Worm (Caenorhabditis elegans) whole organism, early embryonic: ENCODE results near the gene hacl-1.

ENCODE experiments used
- B0310.2 ChIP-seq: sonication (generic microtip); optimal IDR thresholded peaks from 2 replicates; lab custom pipeline; 2016; ENCODE audit warnings: mild to moderate bottlenecking, missing genetic modification characterization, missing compliant biosample characterization
- F13C5.2 ChIP-seq: sonication (generic microtip); optimal IDR thresholded peaks from 2 replicates; lab custom pipeline; 2017; ENCODE audit warnings: mild to moderate bottlenecking, missing genetic modification characterization, inconsistent platforms, missing compliant biosample characterization
- aly-1 ChIP-seq: sonication (generic microtip); optimal IDR thresholded peaks from 2 replicates; lab custom pipeline; 2016; ENCODE audit warnings: missing genetic modification characterization, missing compliant biosample characterization
- ama-1 ChIP-seq: fragments of 150-350 bp; optimal IDR thresholded peaks from 2 replicates; lab custom pipeline; 2014
- ceh-13 ChIP-seq: fragments of 200-800 bp; sonication (Bioruptor generic); optimal IDR thresholded peaks from 2 replicates; lab custom pipeline; 2018; ENCODE audit warnings: mild to moderate bottlenecking, missing genetic modification characterization, missing compliant biosample characterization
- ceh-36 ChIP-seq: sonication (generic microtip); optimal IDR thresholded peaks from 2 replicates; lab custom pipeline; 2016; ENCODE audit warnings: missing genetic modification characterization, inconsistent platforms, missing compliant biosample characterization
- ets-7 ChIP-seq: sonication (generic microtip); optimal IDR thresholded peaks from 2 replicates; lab custom pipeline; 2016; ENCODE audit warnings: missing genotype, missing genetic modification characterization, missing compliant biosample characterization
- flt-1 ChIP-seq: fragments of 200-800 bp; sonication (Bioruptor generic); IDR thresholded peaks from 2 replicates; pipeline ENCODE4 v1.3.6; 2022; ENCODE audit warnings: missing genetic modification characterization, missing compliant biosample characterization
- hmbx-1 ChIP-seq: sonication (generic microtip); optimal IDR thresholded peaks from 2 replicates; lab custom pipeline; 2016; ENCODE audit warnings: mild to moderate bottlenecking, missing genetic modification characterization, missing compliant biosample characterization
- hmg-4 ChIP-seq: fragments of 200-800 bp; sonication (Bioruptor generic); optimal IDR thresholded peaks from 2 replicates; lab custom pipeline; 2018; ENCODE audit warnings: mild to moderate bottlenecking, missing genetic modification characterization, missing compliant biosample characterization
- hnd-1 ChIP-seq: sonication (generic microtip); optimal IDR thresholded peaks from 2 replicates; lab custom pipeline; 2016; ENCODE audit warnings: missing genetic modification characterization, missing compliant biosample characterization
- pes-1 ChIP-seq: fragments of 200-800 bp; sonication (Bioruptor generic); IDR thresholded peaks from 2 replicates; pipeline ENCODE4 v1.3.6; 2022; ENCODE audit warnings: missing genetic modification reagents, missing genetic modification characterization, missing compliant biosample characterization
- scrt-1 ChIP-seq: fragments of 200-800 bp; sonication (Bioruptor generic); IDR thresholded peaks from 2 replicates; pipeline ENCODE4 v1.3.6; 2022; ENCODE audit warnings: missing genetic modification characterization, missing compliant biosample characterization
- sea-1 ChIP-seq: fragments of 200-800 bp; sonication (Bioruptor generic); conservative IDR thresholded peaks from 2 replicates; pipeline ENCODE4 v1.3.6; 2022; ENCODE audit warnings: missing genetic modification characterization, missing compliant biosample characterization
- tbx-11 ChIP-seq: fragments of 200-800 bp; sonication (Bioruptor generic); IDR thresholded peaks from 2 replicates; pipeline ENCODE4 v1.3.6; 2022; ENCODE audit warnings: missing genetic modification characterization, missing compliant biosample characterization
- tbx-37 ChIP-seq: fragments of 200-800 bp; sonication (Bioruptor generic); conservative IDR thresholded peaks from 2 replicates; pipeline ENCODE4 v1.3.6; 2022; ENCODE audit warnings: missing genetic modification reagents, missing genetic modification characterization, missing compliant biosample characterization
- tra-4 ChIP-seq: sonication (generic microtip); optimal IDR thresholded peaks from 2 replicates; lab custom pipeline; 2017; ENCODE audit warnings: missing genetic modification characterization, missing compliant biosample characterization

The hacl-1 gene

ce11 chrII:11464427-11464944, 28.3 kb downstream of the hacl-1 start, which contains the start of the genes aars-1 and rga-1:
Gene aars-1, minus strand, starts transcription at chrII:11464497.
Gene rga-1, plus strand, starts transcription at chrII:11464894.
- TF ChIP-seq ets-7 = peak; percentile 61
- TF ChIP-seq ama-1 = no peak
- TF ChIP-seq F13C5.2 = peak; percentile 27
- TF ChIP-seq tra-4 = no peak

DNA sequence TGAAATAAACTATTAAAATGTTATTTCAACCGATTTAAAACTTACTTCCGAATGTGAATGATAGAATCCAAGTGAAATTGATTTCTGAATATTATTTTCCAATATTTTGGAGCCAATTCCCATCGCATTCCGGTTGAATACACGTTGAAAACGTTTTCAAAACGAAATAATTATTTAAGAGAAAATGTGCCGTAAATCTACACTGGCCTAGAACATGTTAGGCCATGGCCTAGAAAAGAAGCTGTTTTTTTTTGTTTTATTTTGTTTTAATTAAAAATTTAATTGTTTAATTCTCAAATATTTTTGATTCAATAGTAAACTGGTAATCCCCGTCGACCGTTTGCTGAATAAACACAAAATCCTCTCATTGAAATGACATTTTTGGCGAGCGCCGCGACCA, 28.9 kb downstream of the hacl-1 start:
- TF ChIP-seq sea-1 (GFP tag; lab: Robert Waterston, UW) = no peak
- no peak for TF ChIP-seq pes-1 (GFP tag; lab: Robert Waterston, UW)
- TF ChIP-seq tbx-11 (GFP tag; lab: Robert Waterston, UW) = no peak
- TF ChIP-seq F13C5.2 = no peak
- no peak for TF ChIP-seq hmg-4 (GFP tag; lab: Kevin White, UChicago)
- TF ChIP-seq scrt-1 = no peak
- TF ChIP-seq ets-7 = no peak
- TF ChIP-seq flt-1 (GFP tag; lab: Robert Waterston, UW) = no peak
- TF ChIP-seq hnd-1 (tag; lab: Kevin White, UChicago) = no peak
- TF ChIP-seq aly-1 = no peak
- TF ChIP-seq tra-4 = no peak
- TF ChIP-seq ama-1 = no peak

DNA sequence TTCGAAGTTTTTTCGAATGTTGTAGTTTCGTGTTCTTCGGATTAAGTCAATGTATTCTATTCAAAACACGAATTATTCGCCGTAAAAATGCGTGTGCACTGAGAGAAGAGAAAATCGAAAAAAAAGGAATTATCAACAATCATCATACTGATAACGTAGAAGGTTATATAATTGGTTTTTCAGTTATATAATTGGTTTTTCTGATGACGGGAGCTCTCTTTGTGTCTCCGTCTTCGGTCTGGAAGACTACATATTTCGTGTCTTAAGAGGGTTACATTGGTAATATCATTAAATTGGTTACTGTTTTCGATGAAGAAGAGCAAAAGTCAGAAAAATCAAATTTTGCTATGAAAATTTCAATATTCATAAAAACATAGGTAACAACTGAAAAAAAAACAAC, 32.9 kb downstream of the hacl-1 start:
- TF ChIP-seq ceh-36 (tag; lab: Kevin White, UChicago) (no peak), ama-1 (no peak), tbx-11 (GFP tag; lab: Robert Waterston, UW) (no peak), B0310.2 (tag; lab: Kevin White, UChicago) (no peak), pes-1 (GFP tag; lab: Robert Waterston, UW) (no peak), flt-1 (GFP tag; lab: Robert Waterston, UW) (no peak), F13C5.2 (no peak), aly-1 (no peak), hnd-1 (tag; lab: Kevin White, UChicago) (no peak), ets-7 (no peak), tra-4 (no peak), sea-1 (GFP tag; lab: Robert Waterston, UW) (no peak), tbx-37 (GFP tag; lab: Robert Waterston, UW) (no peak), hmg-4 (GFP tag; lab: Kevin White, UChicago) (no peak), scrt-1 (no peak), ceh-13 (no peak), hmbx-1 (no peak)

- no peak for TF ChIP-seq ceh-13
- no peak for TF ChIP-seq hmg-4 (GFP tag; lab: Kevin White, UChicago)
- TF ChIP-seq hnd-1 (tag; lab: Kevin White, UChicago) = no peak
- TF ChIP-seq tra-4 = no peak
- no peak for TF ChIP-seq tbx-11 (GFP tag; lab: Robert Waterston, UW)
Measured at ce11 chrII:11455715-11456114, 37.0 kb downstream of the hacl-1 start.

DNA sequence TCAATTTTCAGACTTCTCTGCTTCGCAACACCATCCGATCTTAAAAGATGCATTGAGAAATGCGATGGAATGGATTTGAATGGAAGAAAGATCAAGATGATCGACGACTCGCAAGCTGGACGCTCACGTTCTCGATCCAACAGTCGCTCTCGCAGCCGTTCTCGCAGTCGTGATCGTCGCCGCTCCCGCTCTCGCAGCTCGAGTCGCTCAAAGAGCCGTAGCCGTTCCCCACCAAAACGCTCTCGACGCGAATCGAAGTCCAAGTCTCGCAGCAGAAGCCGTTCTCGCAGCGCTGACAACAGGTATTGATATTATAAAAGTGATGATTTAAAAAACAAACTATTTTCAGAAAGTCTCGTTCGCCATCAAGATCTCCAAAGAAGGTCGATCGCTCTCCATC, 37.6 kb downstream of the hacl-1 start:
- no peak for TF ChIP-seq ceh-13

DNA sequence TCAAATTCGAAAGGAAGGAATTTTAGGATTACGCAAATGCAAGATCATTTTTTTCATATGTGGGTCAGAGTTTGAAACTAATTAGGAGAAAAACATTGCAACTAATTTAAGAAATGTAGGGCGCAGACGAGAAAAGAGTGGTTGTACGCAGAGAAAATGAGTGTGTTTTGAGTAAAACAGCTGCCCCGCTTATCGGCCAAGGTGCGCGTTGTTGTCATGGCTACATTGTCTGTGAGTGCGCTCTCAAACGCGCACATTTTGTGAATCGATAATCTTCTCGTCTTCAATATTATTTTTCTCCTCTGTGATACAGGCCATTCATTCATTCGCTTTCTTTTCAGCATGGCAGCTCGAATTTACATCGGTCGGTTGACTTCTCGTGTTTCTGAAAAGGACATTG, 39.1 kb downstream of the hacl-1 start:
- TF ChIP-seq hmbx-1 = no peak
- TF ChIP-seq pes-1 (GFP tag; lab: Robert Waterston, UW) = no peak
- no peak for TF ChIP-seq hnd-1 (tag; lab: Kevin White, UChicago)

DNA sequence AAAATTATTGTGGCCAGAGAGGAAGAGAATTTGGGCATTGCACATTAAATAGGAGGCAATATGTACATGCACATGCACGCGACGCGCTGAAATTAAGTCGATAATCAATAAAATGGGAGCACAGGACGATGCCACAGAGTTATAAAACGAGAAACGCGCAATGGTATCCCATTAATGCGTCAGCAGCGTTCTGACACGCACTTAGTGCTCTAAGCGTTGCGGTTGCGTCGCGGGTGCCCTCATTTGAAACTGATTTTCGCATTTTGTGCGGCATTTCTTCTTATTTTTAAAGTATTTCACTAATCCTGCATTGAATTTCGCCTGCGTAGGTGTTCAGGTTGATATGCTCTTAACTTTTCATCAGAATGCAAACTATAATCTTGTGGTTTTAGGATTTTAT, 39.7 kb downstream of the hacl-1 start, which contains the start of gene rsp-1:
rsp-1 (plus strand) TSS at position 338 of the 400 bp plus-strand sequence.
- TF ChIP-seq tbx-11 (GFP tag; lab: Robert Waterston, UW) = no peak
- TF ChIP-seq B0310.2 (tag; lab: Kevin White, UChicago) = no peak
- TF ChIP-seq flt-1 (GFP tag; lab: Robert Waterston, UW) = no peak
- TF ChIP-seq F13C5.2 = peak; percentile 4
- TF ChIP-seq tbx-37 (GFP tag; lab: Robert Waterston, UW) = 0 out of 2 replicates have a peak, but pooled peaks have one; percentile 8
- no peak for TF ChIP-seq sea-1 (GFP tag; lab: Robert Waterston, UW)
- TF ChIP-seq ets-7 = no peak
- TF ChIP-seq ceh-36 (tag; lab: Kevin White, UChicago) = peak; percentile 62
- TF ChIP-seq pes-1 (GFP tag; lab: Robert Waterston, UW) = peak; percentile 54; the same call in 1 of the 2 replicates
- no peak for TF ChIP-seq ceh-13
- TF ChIP-seq tra-4 = peak; percentile 30
- peak; percentile 48; the same call in 1 of the 2 replicates for TF ChIP-seq scrt-1
- no peak for TF ChIP-seq ama-1
- TF ChIP-seq hmbx-1 = no peak
- TF ChIP-seq hmg-4 (GFP tag; lab: Kevin White, UChicago) = peak; percentile 55
- peak; percentile 73 for TF ChIP-seq aly-1
- TF ChIP-seq hnd-1 (tag; lab: Kevin White, UChicago) = no peak

DNA sequence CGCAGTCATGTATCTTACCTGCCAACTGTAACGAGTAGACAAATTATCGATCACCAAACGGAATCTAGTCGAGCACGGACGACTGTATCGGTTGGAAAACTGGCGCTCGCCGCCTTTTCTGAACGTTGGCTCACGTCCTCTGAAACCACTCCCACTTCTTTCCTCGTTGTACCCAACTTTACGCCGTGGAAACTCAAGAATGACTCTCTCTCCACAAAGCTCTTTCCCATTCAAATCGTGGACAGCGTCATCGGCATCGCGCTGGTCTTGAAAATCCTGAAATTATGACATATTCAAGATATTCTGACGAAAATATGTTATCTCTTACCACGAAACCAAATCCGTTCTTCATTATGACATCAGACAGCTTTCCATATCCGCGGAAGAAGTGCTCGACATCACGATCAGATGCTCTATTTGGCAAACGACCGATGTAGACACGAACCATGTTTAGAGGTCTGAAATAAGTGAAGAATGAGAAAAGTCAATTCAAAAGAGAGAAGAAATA, 40.2 kb downstream of the hacl-1 start, which contains the start of gene rsp-2:
rsp-2 (minus strand) TSS at position 458 of the 508 bp plus-strand sequence.
- TF ChIP-seq ceh-36 (tag; lab: Kevin White, UChicago) (no peak), tbx-37 (GFP tag; lab: Robert Waterston, UW) (no peak), sea-1 (GFP tag; lab: Robert Waterston, UW) (no peak), pes-1 (GFP tag; lab: Robert Waterston, UW) (no peak), F13C5.2 (no peak), ets-7 (no peak), ceh-13 (no peak), B0310.2 (tag; lab: Kevin White, UChicago) (no peak), scrt-1 (no peak), aly-1 (no peak), tra-4 (no peak), hmbx-1 (no peak), tbx-11 (GFP tag; lab: Robert Waterston, UW) (no peak), flt-1 (GFP tag; lab: Robert Waterston, UW) (no peak), hnd-1 (tag; lab: Kevin White, UChicago) (no peak), ama-1 (no peak), hmg-4 (GFP tag; lab: Kevin White, UChicago) (no peak)
